Worm (Caenorhabditis elegans) whole organism, L4/young adult: Measurements from ENCODE around the gene his-4.
"Not testable (repeated sequence)": the region's sequence is repeated elsewhere in the genome, so short reads cannot be mapped to it uniquely, and the experiment has no call there.

Source experiments
- W03F9.2 ChIP-seq: fragments of 150-350 bp; optimal IDR thresholded peaks from 2 replicates; lab custom pipeline; 2014; ENCODE audit warnings: missing biosample characterization, missing genetic modification characterization
- dao-5 ChIP-seq: sonication (generic microtip); optimal IDR thresholded peaks from 2 replicates; lab custom pipeline; 2016; ENCODE audit warnings: missing genotype, missing genetic modification characterization, moderate library complexity, missing compliant biosample characterization
- him-1 ChIP-seq: sonication (generic microtip); optimal IDR thresholded peaks from 2 replicates; lab custom pipeline; 2016; ENCODE audit warnings: missing genotype, missing genetic modification reagents, missing genetic modification characterization, missing compliant biosample characterization

Gene his-4

ce11 chrV:15991850-15992249 is 48.5 kb downstream of the his-4 start, which contains the start of gene C06C6.7:
Gene C06C6.7 (plus strand): TSS chrV:15992150.
- not testable (repeated sequence) for TF ChIP-seq W03F9.2, dao-5, him-1 (tag; lab: Kevin White, UChicago)
